Fruit fly (Drosophila melanogaster): ENCODE results near the gene CG14722.

Gene CG14722

dm6 chr3R:11764279-11764880, 22.7 kb downstream of the CG14722 start, which contains the start of gene Lk6:
Lk6 (minus strand) TSS chr3R:11764457.
- TF ChIP-seq Lpt (GFP tag; optimal IDR thresholded peaks at IDR 0.05) (no peak), Ets96B (tag; optimal IDR thresholded peaks at IDR 0.05) (peak; percentile 28), CG7368 (GFP tag; optimal IDR thresholded peaks at IDR 0.05) (peak; percentile 47), Ets21C (GFP tag; optimal IDR thresholded peaks at IDR 0.05) (no peak), CG3919 (GFP tag; optimal IDR thresholded peaks at IDR 0.05) (peak; percentile 54), achi (GFP tag; optimal IDR thresholded peaks at IDR 0.05) (no peak), pdm3 (GFP tag; optimal IDR thresholded peaks at IDR 0.05) (no peak), CG6163 (GFP tag; IDR thresholded peaks at IDR 0.05) (no peak), dsx (GFP tag; optimal IDR thresholded peaks at IDR 0.05; ENCODE audit: poor library complexity, severe bottlenecking) (peak; percentile 32), topi (GFP tag; optimal IDR thresholded peaks at IDR 0.05) (peak; percentile 31), Eip75B (GFP tag; optimal IDR thresholded peaks at IDR 0.05) (peak; percentile 52), esn (GFP tag; optimal IDR thresholded peaks at IDR 0.05) (peak; percentile 34), Eip93F (GFP tag; optimal IDR thresholded peaks at IDR 0.05) (no peak), Hr39 (GFP tag; optimal IDR thresholded peaks at IDR 0.05) (no peak), Hr38 (GFP tag; optimal IDR thresholded peaks at IDR 0.05) (no peak), Eip78C (GFP tag) (peak; percentile 51), Sox15 (GFP tag; optimal IDR thresholded peaks at IDR 0.05) (no peak), ss (GFP tag; optimal IDR thresholded peaks at IDR 0.05) (peak; percentile 69), CG8119 (GFP tag; IDR thresholded peaks at IDR 0.05) (no peak), CG8319 (GFP tag; optimal IDR thresholded peaks at IDR 0.05) (no peak), Sox14 (GFP tag; optimal IDR thresholded peaks at IDR 0.05) (peak; percentile 66), CG31627 (GFP tag; optimal IDR thresholded peaks at IDR 0.05) (no peak), CG4318 (GFP tag; optimal IDR thresholded peaks at IDR 0.05) (no peak), svp (GFP tag) (no peak), CG34406 (GFP tag; optimal IDR thresholded peaks at IDR 0.05) (no peak), Gug (GFP tag; IDR thresholded peaks at IDR 0.05) (no peak), vri (GFP tag; optimal IDR thresholded peaks at IDR 0.05) (peak; percentile 80), eg (GFP tag; IDR thresholded peaks at IDR 0.05) (no peak), CG16779 (tag; optimal IDR thresholded peaks at IDR 0.05) (peak; percentile 70), CG10631 (GFP tag; optimal IDR thresholded peaks at IDR 0.05) (no peak), CG8632 (GFP tag; optimal IDR thresholded peaks at IDR 0.05) (no peak), CG11294 (GFP tag; IDR thresholded peaks at IDR 0.05) (no peak), net (GFP tag; optimal IDR thresholded peaks at IDR 0.05) (peak; percentile 70), lz (GFP tag; optimal IDR thresholded peaks at IDR 0.05) (peak; percentile 8), CG6808 (GFP tag; optimal IDR thresholded peaks at IDR 0.05) (peak; percentile 61), Met (GFP tag; optimal IDR thresholded peaks at IDR 0.05) (no peak), Hr4 (GFP tag; optimal IDR thresholded peaks at IDR 0.05) (no peak), CG11762 (GFP tag; optimal IDR thresholded peaks at IDR 0.05; ENCODE audit: insufficient read depth) (no peak), OdsH (GFP tag; optimal IDR thresholded peaks at IDR 0.05) (no peak), CG1621 (tag; optimal IDR thresholded peaks at IDR 0.05) (peak; percentile 69), spab (GFP tag; optimal IDR thresholded peaks at IDR 0.05) (no peak), CG11902 (GFP tag; optimal IDR thresholded peaks at IDR 0.05) (no peak), CG15336 (GFP tag; IDR thresholded peaks at IDR 0.05) (no peak), CG9139 (GFP tag; optimal IDR thresholded peaks at IDR 0.05) (peak; percentile 73), fd85E (GFP tag; optimal IDR thresholded peaks at IDR 0.05) (no peak), salr (GFP tag; optimal IDR thresholded peaks at IDR 0.05) (peak in 1 of 2 experiments; percentile 0), acj6 (GFP tag; optimal IDR thresholded peaks at IDR 0.05) (no peak), fkh (GFP tag; optimal IDR thresholded peaks at IDR 0.05) (peak; percentile 28), Sox102F (GFP tag; optimal IDR thresholded peaks at IDR 0.05) (peak; percentile 61), CG6854 (GFP tag; optimal IDR thresholded peaks at IDR 0.05) (peak; percentile 90), dac (GFP tag; optimal IDR thresholded peaks at IDR 0.05) (no peak), CG10669 (GFP tag; optimal IDR thresholded peaks at IDR 0.05) (no peak)
